Worm (Caenorhabditis elegans) whole organism, L1 larva: ENCODE measurements around the gene ZC317.6.

Experiments
- C04F5.9 ChIP-seq: sonication (generic microtip); optimal IDR thresholded peaks from 2 replicates; lab custom pipeline; 2016; ENCODE audit warnings: missing genetic modification characterization, missing compliant biosample characterization
- aly-2 ChIP-seq: fragments of 150-350 bp; optimal IDR thresholded peaks from 2 replicates; lab custom pipeline; 2014; ENCODE audit warnings: missing biosample characterization, missing genetic modification characterization
- ama-1 ChIP-seq: fragments of 150-350 bp; optimal IDR thresholded peaks from 2 replicates; lab custom pipeline; 2014
- ceh-90 ChIP-seq: sonication (generic microtip); optimal IDR thresholded peaks from 2 replicates; lab custom pipeline; 2016; ENCODE audit warnings: missing genetic modification characterization, missing compliant biosample characterization
- ces-1 ChIP-seq: fragments of 150-350 bp; optimal IDR thresholded peaks from 2 replicates; lab custom pipeline; 2014; ENCODE audit warnings: missing biosample characterization, missing genetic modification reagents, missing genetic modification characterization
- dpl-1 ChIP-seq, 3 experiments: fragments of 150-350 bp in 2 of 3; sonication (generic microtip) in 1 of 3; optimal IDR thresholded peaks; 2 replicates each; lab custom pipeline; 2014 to 2017; ENCODE audit warnings: missing biosample characterization in 3 of 3, missing genetic modification characterization in 3 of 3, missing genetic modification reagents in 3 of 3
- dsc-1 ChIP-seq: sonication (generic microtip); optimal IDR thresholded peaks from 2 replicates; lab custom pipeline; 2016; ENCODE audit warnings: mild to moderate bottlenecking, missing genetic modification characterization, missing compliant biosample characterization
- efl-1 ChIP-seq, 4 experiments: fragments of 150-350 bp; optimal IDR thresholded peaks in 3 of 4; peaks in 1 of 4; 1 replicate in 1 of 4; 2 replicates in 3 of 4; lab custom pipeline; 2014; ENCODE audit warnings: missing biosample characterization in 2 of 4, missing genetic modification characterization in 2 of 4, missing genetic modification reagents in 2 of 4
- egl-27 ChIP-seq, 2 experiments: fragments of 150-350 bp in 1 of 2; sonication (generic microtip); optimal IDR thresholded peaks; 3 replicates each; lab custom pipeline; 2017 to 2018; ENCODE audit warnings: missing biosample characterization in 2 of 2, missing genetic modification characterization in 2 of 2, missing genetic modification reagents in 2 of 2
- elt-2 ChIP-seq: sonication (generic microtip); optimal IDR thresholded peaks from 2 replicates; lab custom pipeline; 2016; ENCODE audit warnings: missing genetic modification characterization, mild to moderate bottlenecking, inconsistent platforms, missing compliant biosample characterization, missing genetic modification reagents
- ets-5 ChIP-seq: fragments of 200-800 bp; sonication (Bioruptor generic); IDR thresholded peaks from 2 replicates; pipeline ENCODE4 v1.3.6; 2022; ENCODE audit warnings: missing genetic modification characterization, missing compliant biosample characterization
- hlh-17 ChIP-seq: fragments of 200-800 bp; sonication (Bioruptor generic); optimal IDR thresholded peaks from 2 replicates; lab custom pipeline; 2018; ENCODE audit warnings: missing genetic modification characterization, mild to moderate bottlenecking, missing compliant biosample characterization, moderate library complexity, borderline replicate concordance
- isw-1 ChIP-seq: fragments of 200-800 bp; sonication (Bioruptor generic); IDR thresholded peaks from 2 replicates; pipeline ENCODE4 v1.3.6; 2022; ENCODE audit warnings: missing genetic modification characterization, missing compliant biosample characterization
- lin-14 ChIP-seq: fragments of 200-800 bp; sonication (Bioruptor generic); optimal IDR thresholded peaks from 2 replicates; lab custom pipeline; 2018; ENCODE audit warnings: mild to moderate bottlenecking, missing genetic modification characterization, moderate library complexity, missing compliant biosample characterization
- lin-35 ChIP-seq, 2 experiments: fragments of 150-350 bp; optimal IDR thresholded peaks; 2 replicates each; lab custom pipeline; 2014; ENCODE audit warnings: missing biosample characterization in 2 of 2, missing genetic modification characterization in 2 of 2, missing genetic modification reagents in 2 of 2
- lir-3 ChIP-seq: sonication (generic microtip); optimal IDR thresholded peaks from 2 replicates; lab custom pipeline; 2016; ENCODE audit warnings: mild to moderate bottlenecking, missing genetic modification characterization, moderate library complexity, missing compliant biosample characterization; ENCODE audit not compliant: poor library complexity
- nhr-12 ChIP-seq: sonication (generic microtip); optimal IDR thresholded peaks from 2 replicates; lab custom pipeline; 2017; ENCODE audit warnings: missing biosample characterization, missing genetic modification characterization
- nhr-19 ChIP-seq: fragments of 200-800 bp; sonication (Bioruptor generic); conservative IDR thresholded peaks from 2 replicates; pipeline ENCODE4 v1.3.6; 2022; ENCODE audit warnings: missing genetic modification characterization, missing compliant biosample characterization
- nhr-20 ChIP-seq: sonication (generic microtip); optimal IDR thresholded peaks from 2 replicates; lab custom pipeline; 2016; ENCODE audit warnings: mild to moderate bottlenecking, missing genetic modification characterization, missing compliant biosample characterization
- nhr-47 ChIP-seq: sonication (generic microtip); optimal IDR thresholded peaks from 2 replicates; lab custom pipeline; 2016; ENCODE audit warnings: mild to moderate bottlenecking, missing genetic modification characterization, moderate library complexity, missing compliant biosample characterization
- nhr-71 ChIP-seq: sonication (generic microtip); optimal IDR thresholded peaks from 2 replicates; lab custom pipeline; 2016; ENCODE audit warnings: mild to moderate bottlenecking, missing genetic modification characterization, moderate library complexity, missing compliant biosample characterization
- rnt-1 ChIP-seq: sonication (generic microtip); optimal IDR thresholded peaks from 2 replicates; lab custom pipeline; 2016; ENCODE audit warnings: mild to moderate bottlenecking, missing genetic modification characterization, moderate library complexity, missing compliant biosample characterization
- skn-1 ChIP-seq: fragments of 150-350 bp; optimal IDR thresholded peaks from 2 replicates; lab custom pipeline; 2014; ENCODE audit warnings: missing biosample characterization, missing genetic modification characterization
- snu-23 ChIP-seq: sonication (generic microtip); optimal IDR thresholded peaks from 2 replicates; lab custom pipeline; 2016; ENCODE audit warnings: missing genetic modification characterization, missing compliant biosample characterization
- sox-4 ChIP-seq: sonication (generic microtip); optimal IDR thresholded peaks from 2 replicates; lab custom pipeline; 2016; ENCODE audit warnings: missing genetic modification characterization, missing compliant biosample characterization
- sptf-1 ChIP-seq: fragments of 150-350 bp; optimal IDR thresholded peaks from 2 replicates; lab custom pipeline; 2014; ENCODE audit warnings: missing biosample characterization, missing genetic modification characterization
- tbx-2 ChIP-seq: sonication (generic microtip); optimal IDR thresholded peaks from 2 replicates; lab custom pipeline; 2016; ENCODE audit warnings: missing genetic modification characterization, missing compliant biosample characterization
- unc-30 ChIP-seq: sonication (generic microtip); optimal IDR thresholded peaks from 2 replicates; lab custom pipeline; 2017; ENCODE audit warnings: missing biosample characterization, missing genetic modification characterization
- unc-98 ChIP-seq: fragments of 200-800 bp; sonication (Bioruptor generic); IDR thresholded peaks from 2 replicates; pipeline ENCODE4 v1.3.6; 2022; ENCODE audit warnings: missing genetic modification characterization, missing compliant biosample characterization
- xbp-1 ChIP-seq: sonication (generic microtip); optimal IDR thresholded peaks from 2 replicates; lab custom pipeline; 2016; ENCODE audit warnings: missing genetic modification characterization, missing compliant biosample characterization
- zag-1 ChIP-seq: fragments of 150-350 bp; optimal IDR thresholded peaks from 2 replicates; lab custom pipeline; 2014; ENCODE audit warnings: missing biosample characterization, missing genetic modification characterization

ZC317.6 gene

DNA sequence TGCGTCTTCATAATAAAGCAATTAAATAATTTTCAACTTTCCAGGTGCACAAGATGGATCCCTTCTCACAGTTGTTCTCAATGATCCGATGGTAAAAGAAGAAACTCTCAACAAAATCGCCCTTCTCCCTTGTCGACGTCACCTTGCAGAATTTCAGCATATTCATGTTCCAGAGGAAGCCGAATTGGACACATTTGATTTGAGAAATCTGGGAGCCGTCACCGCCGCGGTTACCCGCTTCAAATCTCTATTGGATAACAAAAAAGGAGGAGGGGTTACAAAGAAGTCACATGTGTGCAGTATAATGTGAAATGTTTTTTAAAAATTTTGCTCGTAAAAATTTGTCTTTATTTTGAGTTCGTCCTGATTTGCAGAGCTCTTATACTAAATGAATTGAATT lies 34.3 kb upstream of the ZC317.6 start:
- TF ChIP-seq lin-35 (GFP tag; optimal IDR thresholded peaks at IDR 0.05; lab: Kevin White, UChicago), result peak in 1 of 2 experiments; percentile 5
- TF ChIP-seq hlh-17 (GFP tag; lab: Kevin White, UChicago), result no peak
- peak; percentile 38 for TF ChIP-seq ama-1 (lab: Kevin White, UChicago)

DNA sequence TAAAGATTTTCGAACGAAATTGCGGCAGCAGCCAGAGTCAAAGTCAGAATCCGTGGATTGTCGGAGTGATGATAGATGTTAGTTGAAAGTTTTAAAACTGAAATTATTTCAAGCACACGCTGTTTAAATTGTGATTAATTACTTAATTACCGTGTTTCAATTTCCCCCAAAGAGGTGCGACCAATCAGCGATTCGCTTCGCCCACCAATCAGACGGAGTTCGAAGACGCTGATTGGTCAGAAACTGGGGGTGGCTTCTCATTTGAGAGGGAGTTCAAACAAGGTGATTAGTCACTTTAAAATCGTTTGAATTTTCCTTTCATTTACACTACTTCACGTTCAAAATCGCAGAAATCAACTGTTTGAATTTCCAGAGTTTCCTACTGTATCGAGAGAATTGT lies 31.1 kb upstream of the ZC317.6 start:
- TF ChIP-seq nhr-12 (tag; lab: Kevin White, UChicago) (no peak), ces-1 (GFP tag; lab: Kevin White, UChicago) (no peak), lir-3 (tag; lab: Kevin White, UChicago) (no peak), ceh-90 (tag; lab: Kevin White, UChicago) (no peak), unc-98 (GFP tag; lab: Robert Waterston, UW) (no peak), tbx-2 (tag; lab: Kevin White, UChicago) (no peak), elt-2 (tag; lab: Kevin White, UChicago) (no peak), zag-1 (tag; lab: Kevin White, UChicago) (no peak), aly-2 (tag; lab: Kevin White, UChicago) (no peak)

DNA sequence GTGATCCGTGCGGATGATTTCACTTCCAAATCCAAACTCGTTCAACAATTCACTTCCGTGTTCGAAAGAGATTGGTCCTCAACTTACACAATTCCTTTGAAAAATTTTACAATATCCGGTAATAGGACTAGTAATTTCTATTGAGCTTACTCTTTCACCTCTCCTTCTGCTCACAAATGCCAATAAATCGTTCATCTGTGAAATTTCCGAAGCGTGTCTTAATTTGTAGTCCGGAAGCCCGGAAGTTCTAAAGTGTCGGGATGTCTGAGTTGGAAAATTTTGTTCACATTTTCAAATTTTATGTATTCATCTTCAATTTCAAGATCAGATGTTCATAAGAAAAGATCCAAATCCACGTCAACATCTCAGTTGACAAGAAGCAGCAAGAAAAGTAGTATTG lies 25.1 kb upstream of the ZC317.6 start, which contains the start of gene T05C3.2:
Gene T05C3.2 (plus strand): TSS at position 301 of the 400 bp plus-strand sequence.
- TF ChIP-seq rnt-1 (tag; lab: Kevin White, UChicago) (no peak), lin-14 (GFP tag; lab: Kevin White, UChicago) (no peak), nhr-71 (tag; lab: Kevin White, UChicago) (no peak)

DNA sequence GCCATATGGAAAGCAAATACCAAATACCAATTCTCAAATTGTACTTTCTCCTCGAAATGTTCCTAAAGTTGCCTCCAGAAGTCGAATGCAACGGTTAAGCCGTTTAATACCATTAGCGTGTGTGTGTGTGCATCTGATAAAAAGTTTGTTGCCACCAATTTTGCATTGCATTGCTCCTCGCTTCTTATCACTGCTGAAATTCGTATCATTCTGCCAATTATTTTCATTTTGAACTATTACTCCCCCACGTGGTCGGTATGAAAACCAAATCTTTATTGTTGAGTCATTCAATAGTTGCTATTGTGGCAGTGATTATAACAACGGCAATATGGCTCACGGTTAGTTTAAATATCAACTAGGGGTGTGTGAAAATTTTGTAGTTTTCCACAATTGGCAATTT lies 21.8 kb upstream of the ZC317.6 start, which contains the start of gene T05C3.6:
Gene T05C3.6 (plus strand): TSS at position 241 of the 400 bp plus-strand sequence.
- no peak for TF ChIP-seq nhr-20 (tag; lab: Kevin White, UChicago)
- peak; percentile 76 for TF ChIP-seq elt-2 (tag; lab: Kevin White, UChicago)
- peak in 1 of 2 experiments; percentile 19 for TF ChIP-seq lin-35 (GFP tag; optimal IDR thresholded peaks at IDR 0.05; lab: Kevin White, UChicago)

DNA sequence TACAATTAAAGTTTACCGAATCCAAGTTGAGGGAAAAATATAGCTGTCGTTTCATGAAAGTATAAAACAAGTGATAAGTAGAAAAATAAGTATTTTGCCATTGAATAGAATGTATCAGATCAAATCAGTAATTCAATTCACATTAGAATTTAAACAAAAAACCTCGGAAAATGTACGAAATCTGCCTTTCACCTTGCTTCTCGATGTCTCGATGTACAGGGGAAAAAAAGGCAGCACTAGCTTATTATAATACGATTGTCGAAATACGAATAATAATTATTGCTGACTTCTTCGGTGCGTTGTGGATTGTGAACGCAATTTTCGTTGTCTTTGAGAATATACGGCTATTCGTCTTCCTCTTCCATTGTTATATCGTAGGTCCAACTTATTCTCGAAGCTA lies 20.4 kb upstream of the ZC317.6 start, which contains the start of gene grl-18:
Gene grl-18 (minus strand): TSS at position 101 of the 400 bp plus-strand sequence.
- no peak for TF ChIP-seq dpl-1 (GFP tag; optimal IDR thresholded peaks at IDR 0.05; lab: Kevin White, UChicago)
- TF ChIP-seq ama-1 (lab: Kevin White, UChicago), result no peak
- no peak for TF ChIP-seq nhr-71 (tag; lab: Kevin White, UChicago)
- TF ChIP-seq snu-23 (GFP tag; lab: Kevin White, UChicago), result no peak
- no peak for TF ChIP-seq nhr-12 (tag; lab: Kevin White, UChicago)
- TF ChIP-seq C04F5.9 (tag; lab: Kevin White, UChicago), result no peak
- TF ChIP-seq ets-5 (GFP tag; lab: Robert Waterston, UW), result no peak
- no peak for TF ChIP-seq nhr-19 (GFP tag; lab: Robert Waterston, UW)
- no peak for TF ChIP-seq egl-27 (tag; optimal IDR thresholded peaks at IDR 0.05; lab: Kevin White, UChicago)
- TF ChIP-seq lin-14 (GFP tag; lab: Kevin White, UChicago), result no peak
- no peak for TF ChIP-seq efl-1 (optimal IDR thresholded peaks at IDR 0.05; lab: Kevin White, UChicago)
- TF ChIP-seq efl-1 (GFP tag; optimal IDR thresholded peaks at IDR 0.05 in 1 of 2; lab: Kevin White, UChicago), result no peak
- TF ChIP-seq isw-1 (GFP tag; lab: Robert Waterston, UW), result no peak
- no peak for TF ChIP-seq nhr-47 (tag; lab: Kevin White, UChicago)
- no peak for TF ChIP-seq skn-1 (tag; lab: Kevin White, UChicago)
- no peak for TF ChIP-seq sptf-1 (tag; lab: Kevin White, UChicago)
- no peak for TF ChIP-seq sox-4 (tag; lab: Kevin White, UChicago)
- TF ChIP-seq dsc-1 (tag; lab: Kevin White, UChicago), result no peak

DNA sequence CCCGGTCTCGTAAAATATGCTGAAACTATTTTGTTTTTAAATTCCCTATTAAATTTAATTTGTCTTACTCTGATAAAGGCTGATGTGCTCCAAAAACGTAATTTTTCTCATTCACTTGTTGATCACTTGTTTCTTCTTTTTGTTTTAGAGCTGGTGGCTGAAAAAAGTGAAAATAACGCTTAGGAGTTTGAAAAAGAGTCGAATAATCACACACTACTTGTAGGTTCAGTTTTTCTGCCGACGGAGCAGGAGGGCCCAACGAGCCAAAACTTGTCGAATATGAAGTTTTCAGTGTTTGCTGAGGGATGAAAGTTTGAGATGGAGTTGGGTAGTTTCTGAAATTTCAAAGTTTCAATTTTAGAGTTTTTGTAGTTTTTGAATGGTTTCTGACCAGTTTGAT lies 18.8 kb upstream of the ZC317.6 start:
- TF ChIP-seq ceh-90 (tag; lab: Kevin White, UChicago) (no peak), xbp-1 (tag; lab: Kevin White, UChicago) (no peak), unc-30 (tag; lab: Kevin White, UChicago) (no peak)
- TF ChIP-seq, all 84 proteins: peak for 0
